Worm (Caenorhabditis elegans): ENCODE measurements around the gene H10E21.4.

DNA sequence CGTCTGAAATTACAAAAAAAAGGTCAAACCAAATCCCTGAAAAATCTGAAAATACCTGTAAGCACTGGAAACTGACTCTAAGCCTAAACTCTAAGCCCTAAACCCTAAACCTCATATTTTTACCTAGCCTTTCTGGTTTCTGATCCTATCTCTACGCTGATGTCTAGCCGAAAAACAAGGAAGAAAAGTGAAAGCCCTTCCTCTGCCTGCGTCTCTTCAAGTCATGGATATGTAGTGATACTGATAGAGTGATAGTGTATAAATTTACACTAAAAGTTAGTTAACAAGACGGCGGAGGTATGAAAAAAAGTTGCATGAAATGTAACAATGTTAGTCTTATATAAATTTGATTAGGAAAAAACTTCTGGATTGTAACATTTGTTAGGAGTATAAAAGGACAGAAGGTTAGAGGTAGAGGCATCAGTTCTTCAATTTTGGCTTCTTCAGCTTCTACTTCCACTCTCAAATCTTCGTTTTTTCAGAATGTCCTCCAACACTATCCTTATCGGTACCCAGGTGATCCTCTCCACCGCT is 21.2 kb upstream of the H10E21.4 start, which contains the start of gene col-88:
- TF ChIP-seq him-1 (tag; optimal IDR thresholded peaks at IDR 0.05) (no peak), W03F9.2 (tag; optimal IDR thresholded peaks at IDR 0.05) (no peak), dao-5 (tag; optimal IDR thresholded peaks at IDR 0.05) (no peak)
